Worm (Caenorhabditis elegans): ENCODE data around the gene ceph-41.

Gene ceph-41

ce11 chrIV:8171376-8171775, 44.4 kb downstream of the ceph-41 start:
- TF ChIP-seq lin-14 (GFP tag; optimal IDR thresholded peaks at IDR 0.05) (peak; percentile 51), blmp-1 (tag; optimal IDR thresholded peaks at IDR 0.05) (peak; percentile 7), pqm-1 (tag; optimal IDR thresholded peaks at IDR 0.05) (no peak), fos-1 (tag; optimal IDR thresholded peaks at IDR 0.05) (no peak), unc-86 (tag; optimal IDR thresholded peaks at IDR 0.05) (no peak), nhr-85 (tag) (peak; percentile 75)

- TF ChIP-seq efl-1 (optimal IDR thresholded peaks at IDR 0.05) (no peak), efl-1 (GFP tag; optimal IDR thresholded peaks at IDR 0.05 in 1 of 2) (peak in 1 of 2 experiments; percentile 18), ceh-8 (GFP tag; optimal IDR thresholded peaks at IDR 0.05) (no peak), pag-3 (tag; optimal IDR thresholded peaks at IDR 0.05; ENCODE audit: borderline replicate concordance, insufficient read depth) (no peak), blmp-1 (tag; optimal IDR thresholded peaks at IDR 0.05) (peak; percentile 85), nhr-85 (tag) (no peak), xbp-1 (tag; optimal IDR thresholded peaks at IDR 0.05) (no peak)
Measured at ce11 chrIV:8173610-8174009, 46.6 kb downstream of the ceph-41 start.

ce11 chrIV:8174792-8175191, 47.8 kb downstream of the ceph-41 start:
- TF ChIP-seq blmp-1 (tag; optimal IDR thresholded peaks at IDR 0.05) (peak; percentile 83), mep-1 (tag; optimal IDR thresholded peaks at IDR 0.05) (no peak), ceh-82 (tag; optimal IDR thresholded peaks at IDR 0.05) (no peak), mdl-1 (tag; optimal IDR thresholded peaks at IDR 0.05) (no peak), dsc-1 (tag; optimal IDR thresholded peaks at IDR 0.05) (no peak), lin-14 (GFP tag; optimal IDR thresholded peaks at IDR 0.05) (peak; percentile 45), elt-3 (tag; optimal IDR thresholded peaks at IDR 0.05) (peak in 1 of 6 experiments; percentile 12), ceh-88 (GFP tag; IDR thresholded peaks at IDR 0.05) (no peak), F16B12.6 (tag; optimal IDR thresholded peaks at IDR 0.05) (no peak), irx-1 (tag; optimal IDR thresholded peaks at IDR 0.05) (no peak), efl-1 (optimal IDR thresholded peaks at IDR 0.05) (no peak), efl-1 (GFP tag; optimal IDR thresholded peaks at IDR 0.05 in 1 of 2) (no peak), zip-4 (GFP tag; optimal IDR thresholded peaks at IDR 0.05) (no peak), elt-2 (tag; optimal IDR thresholded peaks at IDR 0.05) (peak; percentile 13), pqm-1 (tag; optimal IDR thresholded peaks at IDR 0.05) (no peak)

- TF ChIP-seq nhr-85 (tag) (peak; percentile 63), C16A3.4 (tag; optimal IDR thresholded peaks at IDR 0.05) (no peak), fkh-10 (GFP tag; optimal IDR thresholded peaks at IDR 0.05) (no peak), lin-13 (GFP tag; optimal IDR thresholded peaks at IDR 0.05) (no peak), pqm-1 (tag; optimal IDR thresholded peaks at IDR 0.05) (no peak), lin-14 (GFP tag; optimal IDR thresholded peaks at IDR 0.05) (peak; percentile 33), nhr-28 (tag; optimal IDR thresholded peaks at IDR 0.05) (no peak), sox-4 (tag; optimal IDR thresholded peaks at IDR 0.05) (no peak), ztf-4 (tag; optimal IDR thresholded peaks at IDR 0.05) (no peak), mef-2 (tag; optimal IDR thresholded peaks at IDR 0.05) (no peak), snpc-4 (tag; optimal IDR thresholded peaks at IDR 0.05) (no peak), dpl-1 (GFP tag; optimal IDR thresholded peaks at IDR 0.05) (no peak)
Measured at ce11 chrIV:8175686-8176532, 48.9 kb downstream of the ceph-41 start, which contains the start of gene pct-1. TSS of gene pct-1 (plus strand) at chrIV:8176482.

Measured in whole organism, L1 larva.